Fruit fly (Drosophila melanogaster): ENCODE data around the gene CG5177.

The CG5177 gene

DNA sequence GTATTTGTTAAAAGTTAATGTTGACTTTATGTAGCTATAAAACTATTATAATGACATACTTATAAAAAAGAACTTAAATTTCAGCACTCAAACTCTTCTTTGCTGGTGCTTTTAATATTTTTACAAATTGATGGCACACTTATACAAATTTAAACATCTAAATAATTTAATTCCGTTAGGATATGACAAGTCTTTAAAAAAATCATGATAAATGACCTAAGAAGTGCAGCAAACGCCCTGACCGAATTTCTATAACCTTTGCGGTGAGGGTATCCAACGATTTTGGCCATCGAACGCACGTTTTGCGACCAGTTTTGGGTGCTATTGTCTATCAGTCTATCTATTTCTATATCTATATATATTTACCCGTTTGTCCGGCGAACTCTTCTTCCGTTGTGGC lies 37.9 kb downstream of the CG5177 start (continued):
- TF ChIP-seq dmrt11E (tag; optimal IDR thresholded peaks at IDR 0.05) (no peak), cato (GFP tag; optimal IDR thresholded peaks at IDR 0.05; ENCODE audit: borderline replicate concordance) (no peak), CG7987 (GFP tag; optimal IDR thresholded peaks at IDR 0.05) (no peak), CG10147 (GFP tag; optimal IDR thresholded peaks at IDR 0.05) (peak; percentile 57), CG8924 (tag; optimal IDR thresholded peaks at IDR 0.05) (no peak), hth (optimal IDR thresholded peaks at IDR 0.05) (no peak), Adf1 (GFP tag; IDR thresholded peaks at IDR 0.05) (no peak), CG2678 (tag; optimal IDR thresholded peaks at IDR 0.05) (no peak), Meics (GFP tag; optimal IDR thresholded peaks at IDR 0.05) (peak; percentile 51), CG7556 (GFP tag; optimal IDR thresholded peaks at IDR 0.05) (peak; percentile 39), CG1647 (GFP tag; optimal IDR thresholded peaks at IDR 0.05) (no peak), Antp (GFP tag; optimal IDR thresholded peaks at IDR 0.05) (no peak), CG11504 (tag; optimal IDR thresholded peaks at IDR 0.05) (peak; percentile 49), CG8765 (GFP tag; IDR thresholded peaks at IDR 0.05) (no peak), BtbVII (GFP tag; optimal IDR thresholded peaks at IDR 0.05) (peak; percentile 24), CG42726 (GFP tag; IDR thresholded peaks at IDR 0.05; ENCODE audit: partially characterized antibody) (no peak), CG3847 (GFP tag; IDR thresholded peaks at IDR 0.05) (peak; percentile 42), CG12155 (GFP tag; optimal IDR thresholded peaks at IDR 0.05) (peak; percentile 23), zf30C (GFP tag; optimal IDR thresholded peaks at IDR 0.05) (no peak), CG10565 (GFP tag; optimal IDR thresholded peaks at IDR 0.05) (no peak), Aef1 (GFP tag; IDR thresholded peaks at IDR 0.05) (no peak; the same call in 2 of the 3 replicates), CG6813 (GFP tag; optimal IDR thresholded peaks at IDR 0.05) (no peak), fd102C (GFP tag; optimal IDR thresholded peaks at IDR 0.05) (no peak), CG1603 (tag; optimal IDR thresholded peaks at IDR 0.05) (no peak), al (GFP tag; IDR thresholded peaks at IDR 0.05) (peak; percentile 69), CG3407 (GFP tag; optimal IDR thresholded peaks at IDR 0.05) (no peak), dpn (GFP tag; optimal IDR thresholded peaks at IDR 0.05) (peak in 1 of 2 experiments; percentile 1), sug (tag; optimal IDR thresholded peaks at IDR 0.05) (peak; percentile 8), NC2α (GFP tag; optimal IDR thresholded peaks at IDR 0.05) (no peak), CG7928 (GFP tag; optimal IDR thresholded peaks at IDR 0.05) (no peak), Blimp-1 (GFP tag; optimal IDR thresholded peaks at IDR 0.05) (no peak), MESR4 (GFP tag; optimal IDR thresholded peaks at IDR 0.05) (no peak), CG30403 (GFP tag; optimal IDR thresholded peaks at IDR 0.05) (peak; percentile 47), pita (GFP tag; optimal IDR thresholded peaks at IDR 0.05) (no peak), Hsf (GFP tag; optimal IDR thresholded peaks at IDR 0.05) (no peak), CG13775 (GFP tag; optimal IDR thresholded peaks at IDR 0.05) (no peak), inv (GFP tag; IDR thresholded peaks at IDR 0.05; ENCODE audit: partially characterized antibody) (no peak), CG10654 (GFP tag; optimal IDR thresholded peaks at IDR 0.05) (no peak), disco-r (GFP tag; optimal IDR thresholded peaks at IDR 0.05) (no peak)

- TF ChIP-seq fd96Cb (tag; optimal IDR thresholded peaks at IDR 0.05): no peak
- TF ChIP-seq CG3995 (GFP tag; optimal IDR thresholded peaks at IDR 0.05): peak; percentile 80
- peak; percentile 17 for TF ChIP-seq CG15601 (tag; optimal IDR thresholded peaks at IDR 0.05)
- TF ChIP-seq run (tag; optimal IDR thresholded peaks at IDR 0.05): no peak
- TF ChIP-seq tio (GFP tag; optimal IDR thresholded peaks at IDR 0.05): no peak
- no peak for TF ChIP-seq CG4328 (GFP tag; optimal IDR thresholded peaks at IDR 0.05)
- TF ChIP-seq CG2199 (GFP tag; IDR thresholded peaks at IDR 0.05): 0 out of 3 replicates have a peak, but pooled peaks have one; percentile 61
- TF ChIP-seq ab (GFP tag; optimal IDR thresholded peaks at IDR 0.05): no peak
- TF ChIP-seq Dref (GFP tag; IDR thresholded peaks at IDR 0.05): no peak
- no peak for TF ChIP-seq ems (GFP tag; optimal IDR thresholded peaks at IDR 0.05)
- TF ChIP-seq Trl (optimal IDR thresholded peaks at IDR 0.05): no peak
- no peak for TF ChIP-seq Trl (GFP tag; optimal IDR thresholded peaks at IDR 0.05)
Measured at dm6 chr2L:7447820-7448219, 42.8 kb downstream of the CG5177 start.

All from whole organism, embryonic.